Worm (Caenorhabditis elegans) whole organism, early embryonic: ENCODE data around the gene rad-51.

Source experiments
- B0310.2 ChIP-seq: sonication (generic microtip); optimal IDR thresholded peaks from 2 replicates; lab custom pipeline; 2016; ENCODE audit warnings: mild to moderate bottlenecking, missing genetic modification characterization, missing compliant biosample characterization
- F13C5.2 ChIP-seq: sonication (generic microtip); optimal IDR thresholded peaks from 2 replicates; lab custom pipeline; 2017; ENCODE audit warnings: mild to moderate bottlenecking, missing genetic modification characterization, inconsistent platforms, missing compliant biosample characterization
- aly-1 ChIP-seq: sonication (generic microtip); optimal IDR thresholded peaks from 2 replicates; lab custom pipeline; 2016; ENCODE audit warnings: missing genetic modification characterization, missing compliant biosample characterization
- ama-1 ChIP-seq: fragments of 150-350 bp; optimal IDR thresholded peaks from 2 replicates; lab custom pipeline; 2014
- ceh-13 ChIP-seq: fragments of 200-800 bp; sonication (Bioruptor generic); optimal IDR thresholded peaks from 2 replicates; lab custom pipeline; 2018; ENCODE audit warnings: mild to moderate bottlenecking, missing genetic modification characterization, missing compliant biosample characterization
- ceh-36 ChIP-seq: sonication (generic microtip); optimal IDR thresholded peaks from 2 replicates; lab custom pipeline; 2016; ENCODE audit warnings: missing genetic modification characterization, inconsistent platforms, missing compliant biosample characterization
- ets-7 ChIP-seq: sonication (generic microtip); optimal IDR thresholded peaks from 2 replicates; lab custom pipeline; 2016; ENCODE audit warnings: missing genotype, missing genetic modification characterization, missing compliant biosample characterization
- flt-1 ChIP-seq: fragments of 200-800 bp; sonication (Bioruptor generic); IDR thresholded peaks from 2 replicates; pipeline ENCODE4 v1.3.6; 2022; ENCODE audit warnings: missing genetic modification characterization, missing compliant biosample characterization
- hmbx-1 ChIP-seq: sonication (generic microtip); optimal IDR thresholded peaks from 2 replicates; lab custom pipeline; 2016; ENCODE audit warnings: mild to moderate bottlenecking, missing genetic modification characterization, missing compliant biosample characterization
- hmg-4 ChIP-seq: fragments of 200-800 bp; sonication (Bioruptor generic); optimal IDR thresholded peaks from 2 replicates; lab custom pipeline; 2018; ENCODE audit warnings: mild to moderate bottlenecking, missing genetic modification characterization, missing compliant biosample characterization
- hnd-1 ChIP-seq: sonication (generic microtip); optimal IDR thresholded peaks from 2 replicates; lab custom pipeline; 2016; ENCODE audit warnings: missing genetic modification characterization, missing compliant biosample characterization
- pes-1 ChIP-seq: fragments of 200-800 bp; sonication (Bioruptor generic); IDR thresholded peaks from 2 replicates; pipeline ENCODE4 v1.3.6; 2022; ENCODE audit warnings: missing genetic modification reagents, missing genetic modification characterization, missing compliant biosample characterization
- scrt-1 ChIP-seq: fragments of 200-800 bp; sonication (Bioruptor generic); IDR thresholded peaks from 2 replicates; pipeline ENCODE4 v1.3.6; 2022; ENCODE audit warnings: missing genetic modification characterization, missing compliant biosample characterization
- sea-1 ChIP-seq: fragments of 200-800 bp; sonication (Bioruptor generic); conservative IDR thresholded peaks from 2 replicates; pipeline ENCODE4 v1.3.6; 2022; ENCODE audit warnings: missing genetic modification characterization, missing compliant biosample characterization
- tbx-11 ChIP-seq: fragments of 200-800 bp; sonication (Bioruptor generic); IDR thresholded peaks from 2 replicates; pipeline ENCODE4 v1.3.6; 2022; ENCODE audit warnings: missing genetic modification characterization, missing compliant biosample characterization
- tbx-37 ChIP-seq: fragments of 200-800 bp; sonication (Bioruptor generic); conservative IDR thresholded peaks from 2 replicates; pipeline ENCODE4 v1.3.6; 2022; ENCODE audit warnings: missing genetic modification reagents, missing genetic modification characterization, missing compliant biosample characterization
- tra-4 ChIP-seq: sonication (generic microtip); optimal IDR thresholded peaks from 2 replicates; lab custom pipeline; 2017; ENCODE audit warnings: missing genetic modification characterization, missing compliant biosample characterization

The rad-51 gene

DNA sequence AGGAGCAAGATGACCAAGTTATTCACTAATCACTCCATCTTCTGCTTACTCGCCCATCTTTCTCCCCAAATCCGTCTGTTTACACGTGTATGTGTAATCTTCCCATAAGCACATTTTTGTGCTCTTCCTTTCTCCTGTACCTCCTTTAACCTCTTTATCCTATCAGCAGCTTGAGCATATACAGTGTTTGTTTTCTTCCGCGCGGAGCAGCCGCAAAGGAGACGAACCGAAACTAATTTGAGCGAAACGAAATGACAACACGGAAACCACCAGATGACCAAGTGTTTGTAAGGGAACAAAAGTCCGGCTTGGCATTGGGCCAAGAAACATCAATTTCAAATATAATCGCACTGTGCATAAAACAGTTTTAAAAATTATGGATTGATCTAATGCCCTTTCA, 20.3 kb upstream of the rad-51 start:
- TF ChIP-seq hmbx-1 (tag; lab: Kevin White, UChicago): no peak

DNA sequence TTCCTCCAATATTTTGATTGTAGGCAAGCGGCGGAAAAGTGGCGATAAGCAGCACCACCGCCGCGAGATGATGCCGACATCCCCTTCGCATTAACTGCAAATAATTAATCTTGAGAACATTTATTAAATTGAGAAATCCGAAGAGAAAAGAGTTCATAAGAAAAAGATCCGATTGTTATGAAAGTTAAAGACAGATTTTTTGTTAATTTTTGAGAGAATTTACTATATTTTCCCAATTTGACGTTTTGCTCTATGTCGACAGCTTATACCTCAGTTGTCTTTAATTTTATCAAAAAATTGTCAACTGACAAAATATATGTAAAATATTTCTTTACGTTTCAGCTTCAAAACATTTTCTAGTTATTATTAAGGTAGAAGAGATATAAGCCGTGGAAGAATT, 18.2 kb upstream of the rad-51 start, which contains the start of gene R09E10.5:
Gene R09E10.5 (minus strand): TSS at position 101 of the 400 bp plus-strand sequence.
- TF ChIP-seq scrt-1 (GFP tag; lab: Robert Waterston, UW): no peak
- TF ChIP-seq ama-1: no peak
- no peak for TF ChIP-seq flt-1
- no peak for TF ChIP-seq F13C5.2 (tag; lab: Kevin White, UChicago)
- TF ChIP-seq tbx-37 (GFP tag; lab: Robert Waterston, UW): no peak

- TF ChIP-seq tbx-37 (GFP tag; lab: Robert Waterston, UW) (no peak), ceh-13 (no peak), pes-1 (GFP tag; lab: Robert Waterston, UW) (no peak), tra-4 (tag; lab: Kevin White, UChicago) (no peak), tbx-11 (no peak), aly-1 (tag; lab: Kevin White, UChicago) (no peak), hmg-4 (GFP tag; lab: Kevin White, UChicago) (no peak)
Measured at ce11 chrIV:10296036-10296435, 12.0 kb upstream of the rad-51 start.

DNA sequence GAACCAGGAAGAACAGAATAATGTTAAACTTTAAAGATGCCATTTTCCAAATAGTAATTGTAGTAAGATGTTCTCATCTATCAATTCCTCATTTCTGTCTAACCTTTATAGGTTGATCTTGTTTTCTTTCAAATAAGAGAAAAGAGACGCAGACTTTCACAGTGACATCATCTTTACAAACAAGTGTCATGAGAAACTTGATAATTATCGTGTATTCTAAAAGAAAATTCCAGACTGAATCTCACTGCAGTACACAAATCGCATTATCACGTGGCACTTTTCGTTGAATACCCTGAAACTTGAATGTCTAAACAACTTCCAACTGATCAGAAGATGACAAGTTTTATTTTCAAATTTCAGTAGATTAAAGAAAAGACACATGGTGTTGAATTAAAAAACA, 11.0 kb upstream of the rad-51 start, which contains the start of gene R09E10.13:
Gene R09E10.13 (minus strand): TSS at position 61 of the 400 bp plus-strand sequence.
- TF ChIP-seq scrt-1 (GFP tag; lab: Robert Waterston, UW) (no peak), F13C5.2 (tag; lab: Kevin White, UChicago) (no peak), ama-1 (no peak), pes-1 (GFP tag; lab: Robert Waterston, UW) (no peak), hmbx-1 (tag; lab: Kevin White, UChicago) (no peak), tbx-11 (no peak), tbx-37 (GFP tag; lab: Robert Waterston, UW) (no peak), hnd-1 (tag; lab: Kevin White, UChicago) (no peak), tra-4 (tag; lab: Kevin White, UChicago) (no peak), ceh-13 (no peak), B0310.2 (tag; lab: Kevin White, UChicago) (no peak), ets-7 (tag; lab: Kevin White, UChicago) (no peak), sea-1 (GFP tag; lab: Robert Waterston, UW) (no peak), ceh-36 (tag; lab: Kevin White, UChicago) (no peak), aly-1 (tag; lab: Kevin White, UChicago) (no peak), flt-1 (no peak), hmg-4 (GFP tag; lab: Kevin White, UChicago) (no peak)

DNA sequence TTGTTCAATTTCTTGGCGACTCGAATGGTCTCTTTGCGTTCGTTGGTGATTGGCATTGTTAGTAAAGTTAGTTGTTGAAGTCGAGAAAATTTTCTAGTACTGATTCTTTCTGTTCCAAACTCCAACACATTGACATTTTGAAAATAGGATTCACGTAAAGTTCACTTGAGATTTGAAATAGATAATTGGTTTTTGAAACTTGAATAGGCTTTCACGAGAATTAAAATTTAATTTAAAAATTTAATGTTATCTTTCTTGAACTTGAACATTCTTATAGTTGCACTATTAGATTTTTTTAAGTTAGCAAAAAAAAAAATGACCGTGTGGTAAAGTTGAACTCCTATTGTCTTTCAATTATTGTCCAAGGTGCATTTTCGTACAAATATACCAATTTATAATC, 10.0 kb upstream of the rad-51 start, which contains the start of gene R09E10.6:
Gene R09E10.6 (minus strand): TSS at position 101 of the 400 bp plus-strand sequence.
- TF ChIP-seq hnd-1 (tag; lab: Kevin White, UChicago): no peak
- TF ChIP-seq hmg-4 (GFP tag; lab: Kevin White, UChicago): no peak
- TF ChIP-seq F13C5.2 (tag; lab: Kevin White, UChicago): no peak
- TF ChIP-seq tbx-11: no peak
- TF ChIP-seq ceh-36 (tag; lab: Kevin White, UChicago): no peak
- no peak for TF ChIP-seq tra-4 (tag; lab: Kevin White, UChicago)
- TF ChIP-seq ama-1: no peak
- TF ChIP-seq hmbx-1 (tag; lab: Kevin White, UChicago): no peak
- no peak for TF ChIP-seq sea-1 (GFP tag; lab: Robert Waterston, UW)
- TF ChIP-seq scrt-1 (GFP tag; lab: Robert Waterston, UW): no peak

- no peak for TF ChIP-seq hmbx-1 (tag; lab: Kevin White, UChicago)
Measured at ce11 chrIV:10288575-10288974, 4.5 kb upstream of the rad-51 start.

DNA sequence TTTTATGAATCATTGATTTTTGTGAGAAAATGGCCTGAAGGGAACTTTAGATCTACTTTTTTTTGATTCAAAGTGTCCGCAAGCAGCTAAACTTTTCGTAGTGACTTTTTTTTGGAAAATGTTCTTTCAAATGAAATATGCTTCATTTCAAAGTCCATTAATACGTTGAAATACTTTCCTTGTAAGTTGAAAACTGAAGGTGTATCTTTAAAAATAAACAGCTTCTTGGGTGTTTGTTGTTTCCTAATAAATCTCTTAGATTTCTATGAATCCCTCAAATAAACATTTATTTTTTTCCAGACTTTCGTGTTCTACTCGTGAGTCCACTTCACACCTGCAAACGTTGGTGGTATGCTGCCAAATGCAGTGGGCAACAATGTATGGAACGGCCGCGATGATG, 2.6 kb upstream of the rad-51 start, which contains the start of gene ebax-1:
Gene ebax-1 (plus strand): TSS at position 301 of the 400 bp plus-strand sequence.
- TF ChIP-seq sea-1 (GFP tag; lab: Robert Waterston, UW): no peak
- no peak for TF ChIP-seq flt-1
- TF ChIP-seq ceh-36 (tag; lab: Kevin White, UChicago): no peak
- no peak for TF ChIP-seq tbx-37 (GFP tag; lab: Robert Waterston, UW)
- no peak for TF ChIP-seq hnd-1 (tag; lab: Kevin White, UChicago)
- no peak for TF ChIP-seq ceh-13
- TF ChIP-seq B0310.2 (tag; lab: Kevin White, UChicago): no peak
- TF ChIP-seq hmbx-1 (tag; lab: Kevin White, UChicago): no peak
- TF ChIP-seq hmg-4 (GFP tag; lab: Kevin White, UChicago): no peak
- TF ChIP-seq scrt-1 (GFP tag; lab: Robert Waterston, UW): no peak
- TF ChIP-seq pes-1 (GFP tag; lab: Robert Waterston, UW): no peak

DNA sequence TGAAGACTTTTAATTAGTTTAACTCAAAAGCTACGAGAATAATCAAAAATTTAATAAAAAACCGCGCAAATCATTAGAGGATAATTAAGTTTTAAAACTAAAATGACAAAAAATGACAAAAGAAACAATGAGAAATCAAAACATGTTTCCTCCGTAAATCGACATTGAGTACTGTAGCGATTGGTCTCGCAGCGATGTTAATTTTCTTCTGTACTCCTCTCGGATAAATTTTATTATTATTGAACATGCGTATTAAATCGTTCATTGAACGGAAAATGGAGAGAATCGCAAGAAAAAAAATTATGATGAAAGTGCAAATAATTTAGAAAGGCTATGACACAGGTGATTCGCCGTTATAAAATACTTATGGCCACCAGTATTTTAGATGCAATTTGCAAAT, 1.3 kb upstream of the rad-51 start:
- TF ChIP-seq tbx-11 (no peak), tbx-37 (GFP tag; lab: Robert Waterston, UW) (no peak), ceh-36 (tag; lab: Kevin White, UChicago) (no peak), tra-4 (tag; lab: Kevin White, UChicago) (no peak), hmg-4 (GFP tag; lab: Kevin White, UChicago) (no peak), hmbx-1 (tag; lab: Kevin White, UChicago) (no peak), F13C5.2 (tag; lab: Kevin White, UChicago) (no peak), ets-7 (tag; lab: Kevin White, UChicago) (no peak), B0310.2 (tag; lab: Kevin White, UChicago) (no peak), hnd-1 (tag; lab: Kevin White, UChicago) (no peak), scrt-1 (GFP tag; lab: Robert Waterston, UW) (no peak), ceh-13 (no peak), aly-1 (tag; lab: Kevin White, UChicago) (no peak), ama-1 (no peak), sea-1 (GFP tag; lab: Robert Waterston, UW) (no peak), pes-1 (GFP tag; lab: Robert Waterston, UW) (no peak)
